Fruit fly (Drosophila melanogaster): ENCODE results near the gene CG9701.

dm6 chr3L:16766901-16767300, 33.6 kb downstream of the CG9701 start:
- no peak for TF ChIP-seq psq (GFP tag; optimal IDR thresholded peaks at IDR 0.05)
- no peak for TF ChIP-seq Myc (optimal IDR thresholded peaks at IDR 0.05)
- no peak for TF ChIP-seq Dif (GFP tag; optimal IDR thresholded peaks at IDR 0.05; ENCODE audit: partially characterized antibody)
- no peak for TF ChIP-seq OdsH (GFP tag; optimal IDR thresholded peaks at IDR 0.05)
- TF ChIP-seq Dfd (GFP tag; optimal IDR thresholded peaks at IDR 0.05): no peak
- no peak for TF ChIP-seq sage (GFP tag; optimal IDR thresholded peaks at IDR 0.05)
- TF ChIP-seq Sp1 (GFP tag; optimal IDR thresholded peaks at IDR 0.05): no peak
- no peak for TF ChIP-seq Vsx2 (GFP tag; optimal IDR thresholded peaks at IDR 0.05; ENCODE audit: partially characterized antibody)
- no peak for TF ChIP-seq dl (GFP tag; optimal IDR thresholded peaks at IDR 0.05; ENCODE audit: insufficient read depth in 1 of 2, partially characterized antibody in 2 of 2)
- TF ChIP-seq ey (GFP tag; optimal IDR thresholded peaks at IDR 0.05): no peak
- no peak for TF ChIP-seq dmrt93B (GFP tag; optimal IDR thresholded peaks at IDR 0.05)
- no peak for TF ChIP-seq woc (GFP tag; optimal IDR thresholded peaks at IDR 0.05)
- TF ChIP-seq Hnf4 (GFP tag; optimal IDR thresholded peaks at IDR 0.05): no peak
- no peak for TF ChIP-seq h (GFP tag; optimal IDR thresholded peaks at IDR 0.05)

All from whole organism, wandering third instar larva.